Fruit fly (Drosophila melanogaster) Kc167 (cell line): ENCODE data around the gene CG7080.
"Not testable (repeated sequence)": the region's sequence is repeated elsewhere in the genome, so short reads cannot be mapped to it uniquely, and the experiment has no call there.

Experiments
- Myc ChIP-seq: fragments of >200 bp; optimal IDR thresholded peaks from 2 replicates; lab custom pipeline; 2017; ENCODE audit warnings: missing external identifiers
- Sin3A ChIP-seq: fragments of >200 bp; optimal IDR thresholded peaks from 2 replicates; lab custom pipeline; 2018; ENCODE audit warnings: missing external identifiers
- h ChIP-seq: fragments of >200 bp; optimal IDR thresholded peaks from 3 replicates; lab custom pipeline; 2018; ENCODE audit warnings: missing external identifiers
- insv ChIP-seq: fragments of >200 bp; optimal IDR thresholded peaks from 3 replicates; lab custom pipeline; 2018; ENCODE audit warnings: missing external identifiers
- psq ChIP-seq: fragments of >200 bp; optimal IDR thresholded peaks from 2 replicates; lab custom pipeline; 2017; ENCODE audit warnings: missing external identifiers
- ttk ChIP-seq: sonication (Bioruptor generic); optimal IDR thresholded peaks from 2 replicates; lab custom pipeline; 2017; ENCODE audit warnings: missing external identifiers

CG7080 gene

DNA sequence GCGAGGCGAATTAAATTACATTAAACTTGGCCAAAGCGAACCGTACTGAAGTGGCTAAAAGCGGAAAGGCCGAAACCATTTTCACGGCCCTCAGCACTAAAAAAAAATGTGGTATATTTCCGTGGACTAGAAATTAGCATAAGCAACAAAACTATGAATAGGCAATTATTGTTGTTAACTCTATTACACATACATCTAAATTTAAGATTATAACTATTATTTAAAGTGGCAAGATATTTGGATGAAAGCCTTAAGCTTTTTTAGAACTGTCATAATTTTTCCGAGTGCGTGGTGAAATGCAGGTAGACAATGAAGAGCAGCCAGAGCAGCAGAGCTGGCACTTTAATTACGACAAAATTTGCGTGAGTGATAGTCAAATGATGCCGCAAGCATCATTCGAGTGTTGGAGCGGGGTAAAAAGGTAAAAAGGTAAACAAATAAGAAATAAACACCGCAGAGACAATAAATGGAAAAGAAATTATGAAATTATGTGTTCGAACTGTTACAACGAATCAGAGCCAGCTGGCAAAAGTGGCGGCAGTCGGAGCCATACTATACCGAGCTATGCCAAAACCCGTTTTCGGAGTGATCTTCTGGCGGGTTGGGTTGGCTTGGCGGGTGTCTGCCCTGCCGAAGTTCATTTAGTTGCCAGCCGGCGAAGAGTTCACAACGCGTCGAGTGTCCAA lies at the start of gene CG7080:
Gene CG7080 (plus strand): TSS at position 636 of the 686 bp plus-strand sequence.
- TF ChIP-seq ttk (no peak), psq (lab: Kevin White, UChicago) (no peak), insv (lab: Kevin White, UChicago) (no peak), Myc (lab: Kevin White, UChicago) (no peak), Sin3A (no peak), h (lab: Kevin White, UChicago) (no peak)

DNA sequence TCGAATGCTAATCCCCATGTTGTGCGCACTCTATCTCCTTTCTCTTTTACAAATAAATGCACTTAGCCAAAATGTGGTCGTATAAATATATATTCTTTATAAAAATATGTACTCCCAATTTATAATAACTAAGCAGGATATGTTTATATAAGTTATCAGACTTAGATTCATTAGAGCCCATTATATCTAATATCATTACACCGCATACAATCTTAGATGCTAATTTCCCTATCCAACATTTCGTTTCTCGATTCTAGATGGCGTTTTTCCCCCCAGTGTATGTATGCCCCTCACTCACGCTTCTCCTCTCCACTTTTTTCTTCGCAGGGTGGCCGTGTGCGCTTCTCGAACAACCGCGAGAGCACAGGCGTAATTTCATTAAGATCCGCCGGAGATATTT lies 41.6 kb upstream of the CG7080 start:
- no peak for TF ChIP-seq psq (lab: Kevin White, UChicago)
- TF ChIP-seq ttk: no peak
- TF ChIP-seq Myc (lab: Kevin White, UChicago): no peak
- TF ChIP-seq Sin3A: no peak
- no peak for TF ChIP-seq h (lab: Kevin White, UChicago)
- no peak for TF ChIP-seq insv (lab: Kevin White, UChicago)

DNA sequence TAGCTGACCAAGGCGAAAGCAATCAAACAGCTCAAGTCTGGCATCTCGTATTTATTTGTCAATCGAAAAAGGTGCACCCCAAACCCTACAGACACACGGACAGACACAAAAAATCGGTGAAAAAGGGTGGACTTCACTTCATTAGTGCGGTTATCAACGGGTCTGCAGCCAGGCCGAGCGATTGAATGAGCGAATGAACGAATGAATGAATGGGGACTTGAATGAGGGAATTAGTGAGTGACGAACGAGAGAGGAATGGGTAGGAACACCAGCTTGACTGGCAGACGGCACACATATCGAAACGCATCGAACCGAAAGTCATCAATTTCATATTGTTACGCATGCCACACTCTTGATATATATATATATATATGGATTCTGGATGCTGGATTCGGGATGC lies 40.8 kb upstream of the CG7080 start:
- TF ChIP-seq Myc (lab: Kevin White, UChicago) (no peak), ttk (no peak), h (lab: Kevin White, UChicago) (no peak), insv (lab: Kevin White, UChicago) (no peak), psq (lab: Kevin White, UChicago) (no peak), Sin3A (no peak)

DNA sequence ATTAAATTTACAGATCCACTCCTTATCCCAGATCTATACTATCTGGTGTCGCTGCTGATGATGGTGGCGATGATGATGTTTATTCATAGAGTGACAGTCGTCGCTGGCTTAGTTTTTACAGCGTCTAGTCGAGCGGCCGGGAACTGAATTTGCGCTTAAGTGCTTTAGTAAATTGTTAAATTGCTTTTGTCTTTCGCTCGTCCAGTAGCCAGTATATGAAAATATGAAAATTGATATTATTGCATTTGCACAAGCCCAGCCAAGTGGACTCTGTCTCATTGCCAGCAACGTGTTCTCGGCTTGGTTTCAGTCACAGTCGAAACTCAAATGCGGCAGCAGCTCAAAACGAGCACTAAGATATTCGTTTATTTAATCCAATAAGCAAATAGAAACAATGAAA lies 30.6 kb upstream of the CG7080 start, which contains the start of gene CG7084:
Gene CG7084 (plus strand): TSS at position 301 of the 400 bp plus-strand sequence.
- not testable (repeated sequence) for TF ChIP-seq ttk; Myc (lab: Kevin White, UChicago); insv (lab: Kevin White, UChicago)

DNA sequence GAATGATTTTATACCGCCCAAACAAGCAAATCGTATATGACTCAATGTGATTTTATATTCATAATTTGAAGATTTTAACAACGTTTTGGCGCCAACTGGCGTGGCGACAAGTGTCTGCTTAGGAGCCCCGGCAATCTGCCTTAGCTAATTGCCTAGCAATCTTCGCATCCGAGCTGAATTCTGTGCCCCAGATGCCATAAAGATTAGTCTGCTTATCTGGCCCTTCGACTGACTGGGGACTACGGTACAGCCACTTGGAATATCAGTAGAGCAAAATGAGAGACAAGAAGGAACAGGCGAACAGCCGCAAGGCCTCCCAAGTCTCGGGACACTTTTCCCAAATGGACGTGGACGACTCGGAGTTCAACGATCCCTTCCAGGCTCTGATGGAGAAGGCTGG lies 29.0 kb upstream of the CG7080 start:
- TF ChIP-seq Myc (lab: Kevin White, UChicago) (no peak), insv (lab: Kevin White, UChicago) (no peak), ttk (no peak), h (lab: Kevin White, UChicago) (no peak), Sin3A (no peak), psq (lab: Kevin White, UChicago) (no peak)

DNA sequence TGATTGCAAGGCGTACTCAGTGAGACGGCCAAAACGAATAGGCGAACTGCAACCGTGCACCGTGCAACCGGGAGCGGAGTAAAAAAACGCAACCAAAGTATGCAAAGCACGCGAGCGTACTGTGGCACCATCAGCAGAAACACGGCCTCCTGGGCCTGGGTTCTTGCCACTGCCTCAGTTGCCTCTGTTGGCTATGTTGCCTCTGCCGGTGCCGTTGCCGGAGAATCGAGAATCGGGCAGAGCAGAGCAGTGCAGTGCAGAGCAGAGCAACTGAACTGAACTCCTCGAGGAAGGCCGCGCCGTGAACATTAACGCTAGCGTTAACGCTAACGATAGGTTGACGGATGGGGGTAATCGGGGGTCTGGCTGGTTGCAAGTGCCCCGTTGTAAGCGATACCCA lies 5.1 kb upstream of the CG7080 start, which contains the start of gene CG34377:
Gene CG34377 (minus strand): TSS at position 101 of the 400 bp plus-strand sequence.
- no peak for TF ChIP-seq Myc (lab: Kevin White, UChicago)
- TF ChIP-seq ttk: no peak
- TF ChIP-seq insv (lab: Kevin White, UChicago): no peak
- no peak for TF ChIP-seq Sin3A
- no peak for TF ChIP-seq psq (lab: Kevin White, UChicago)
- no peak for TF ChIP-seq h (lab: Kevin White, UChicago)

DNA sequence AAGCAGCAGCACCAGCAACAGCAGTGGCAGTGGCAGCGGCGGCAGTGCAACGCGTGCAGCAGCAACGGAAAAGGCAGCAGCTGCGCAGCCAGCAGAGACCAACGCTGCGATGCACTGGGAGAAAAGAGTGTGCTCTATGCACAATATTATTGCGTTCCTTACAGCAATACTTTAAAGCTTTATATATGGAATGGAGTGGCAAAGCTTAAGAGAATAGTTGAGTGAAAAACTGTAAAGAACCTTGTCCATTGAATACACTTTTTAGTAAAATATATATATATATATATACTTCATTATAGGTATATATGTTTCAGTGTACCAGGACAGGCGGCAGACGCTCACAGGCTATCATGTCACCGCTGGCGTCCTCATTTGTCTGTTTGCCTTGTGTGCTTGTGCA lies 4.4 kb upstream of the CG7080 start:
- TF ChIP-seq Sin3A: no peak

DNA sequence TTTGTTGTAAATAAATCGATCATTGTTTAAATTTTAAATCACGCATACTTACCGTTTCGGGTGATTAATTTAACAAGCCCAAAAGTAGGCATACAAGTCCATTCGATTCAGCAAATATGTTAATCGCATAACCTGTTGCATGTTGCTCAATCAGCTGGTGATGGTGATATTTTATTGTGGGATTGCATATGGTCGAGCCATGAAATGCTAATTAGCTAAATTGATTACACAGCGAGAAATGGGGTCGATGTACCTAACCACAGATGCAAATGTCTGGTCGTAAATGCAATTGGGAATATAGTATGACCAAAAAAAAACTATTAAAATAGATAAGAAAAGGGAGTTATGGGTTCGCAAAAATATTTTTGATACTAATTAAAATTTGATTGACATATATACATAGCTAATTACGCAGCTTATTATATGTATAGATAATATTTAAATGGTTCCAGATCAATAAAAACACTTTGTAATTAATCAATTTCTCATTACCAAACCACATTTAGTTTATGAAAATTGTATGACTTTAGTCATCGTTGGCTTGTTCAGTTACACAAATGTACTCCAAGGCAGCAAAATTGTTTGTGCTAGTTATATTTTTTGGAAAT lies 1.5 kb downstream of the CG7080 start, which contains the start of gene CG33721:
Gene CG33721 (plus strand): TSS at position 558 of the 608 bp plus-strand sequence.
- TF ChIP-seq Sin3A: no peak
- no peak for TF ChIP-seq ttk
- TF ChIP-seq insv (lab: Kevin White, UChicago): no peak
- TF ChIP-seq Myc (lab: Kevin White, UChicago): no peak
- TF ChIP-seq psq (lab: Kevin White, UChicago): no peak
- no peak for TF ChIP-seq h (lab: Kevin White, UChicago)

DNA sequence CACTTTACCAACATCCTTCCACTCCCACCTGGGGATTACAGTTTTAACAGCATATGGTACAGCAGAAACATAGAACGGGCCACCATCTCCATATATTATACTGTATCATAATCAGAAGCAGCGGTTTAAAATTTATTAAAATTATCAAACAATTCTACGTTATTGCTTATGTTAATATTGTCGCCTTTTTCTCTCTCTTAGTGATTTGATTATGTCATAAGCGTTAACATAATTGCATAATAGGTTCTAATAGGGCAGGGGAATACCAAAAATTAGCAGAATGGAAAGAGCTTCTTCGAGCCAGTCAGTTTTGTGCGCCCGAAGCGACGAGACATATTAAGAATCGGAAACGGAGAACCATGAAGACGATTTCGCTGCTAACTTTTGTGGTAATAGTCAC lies 2.6 kb downstream of the CG7080 start, which contains the start of gene CG13862:
Gene CG13862 (plus strand): TSS at position 301 of the 400 bp plus-strand sequence.
- no peak for TF ChIP-seq psq (lab: Kevin White, UChicago)
- TF ChIP-seq insv (lab: Kevin White, UChicago): no peak
- no peak for TF ChIP-seq ttk

DNA sequence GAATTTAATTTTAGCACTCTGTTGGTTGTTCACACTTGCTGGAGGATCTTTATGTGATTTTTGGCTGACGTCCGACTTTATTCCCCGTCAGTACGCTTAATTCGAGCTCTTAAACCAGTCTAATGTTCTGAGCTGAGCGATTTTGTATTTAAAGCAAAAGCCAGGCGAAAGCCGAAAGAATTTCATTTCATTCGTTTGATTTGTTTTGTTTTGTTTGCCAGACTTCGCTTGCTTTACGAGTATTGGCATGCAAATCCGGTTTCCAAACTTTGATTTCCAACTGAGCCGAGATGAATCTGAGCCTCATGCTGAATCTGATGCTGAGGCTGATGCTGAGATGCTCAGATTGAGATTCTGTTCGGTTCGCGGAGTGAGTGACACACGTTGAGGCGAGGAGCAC lies 5.0 kb downstream of the CG7080 start, which contains the start of gene CG5391:
Gene CG5391 (minus strand): TSS at position 101 of the 400 bp plus-strand sequence.
- TF ChIP-seq Myc (lab: Kevin White, UChicago): no peak
- TF ChIP-seq insv (lab: Kevin White, UChicago): no peak
- no peak for TF ChIP-seq ttk
- TF ChIP-seq Sin3A: no peak
- no peak for TF ChIP-seq psq (lab: Kevin White, UChicago)
- no peak for TF ChIP-seq h (lab: Kevin White, UChicago)

DNA sequence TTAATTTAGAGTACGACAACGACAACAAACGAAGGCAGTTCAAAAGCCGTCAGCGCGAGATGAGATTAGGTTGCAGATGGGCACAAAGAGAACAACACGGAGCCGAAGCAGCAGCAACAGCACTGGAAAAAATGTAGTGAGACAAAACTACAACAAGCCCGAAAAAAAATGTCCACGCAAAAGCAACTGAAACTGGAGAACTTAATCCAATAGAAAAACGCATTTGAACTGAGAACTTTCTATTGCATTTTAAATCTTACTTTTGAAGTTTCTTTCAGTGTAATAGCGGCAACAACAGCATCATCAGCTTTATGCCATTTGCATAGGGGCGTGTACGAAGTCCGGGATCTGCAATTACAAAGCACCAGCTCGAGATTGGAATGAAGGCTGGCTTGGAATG lies 10.4 kb downstream of the CG7080 start:
- TF ChIP-seq insv (lab: Kevin White, UChicago) (no peak), Sin3A (no peak), h (lab: Kevin White, UChicago) (no peak), ttk (no peak), Myc (lab: Kevin White, UChicago) (no peak), psq (lab: Kevin White, UChicago) (no peak)

DNA sequence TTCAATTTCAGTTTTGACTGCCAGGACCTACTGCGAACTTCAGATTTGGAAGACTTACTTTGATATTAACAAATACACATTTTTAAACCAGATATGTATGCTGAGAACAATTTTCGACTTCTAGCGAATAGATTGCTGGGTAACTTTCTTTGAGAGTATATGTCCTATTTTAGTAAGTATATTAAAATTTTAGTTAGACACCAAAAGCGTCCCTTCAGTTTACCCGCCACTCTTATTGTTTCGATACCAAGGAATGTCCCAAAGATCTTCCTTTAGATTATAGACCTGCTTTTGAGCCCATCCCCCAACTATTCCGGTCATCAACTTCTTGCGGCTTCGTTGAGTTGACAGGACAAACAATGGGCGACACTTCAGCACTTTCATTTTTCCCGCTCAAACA lies 11.1 kb downstream of the CG7080 start, which contains the start of gene CG5388:
Gene CG5388 (minus strand): TSS at position 101 of the 400 bp plus-strand sequence.
- no peak for TF ChIP-seq h (lab: Kevin White, UChicago)
- TF ChIP-seq ttk: no peak

DNA sequence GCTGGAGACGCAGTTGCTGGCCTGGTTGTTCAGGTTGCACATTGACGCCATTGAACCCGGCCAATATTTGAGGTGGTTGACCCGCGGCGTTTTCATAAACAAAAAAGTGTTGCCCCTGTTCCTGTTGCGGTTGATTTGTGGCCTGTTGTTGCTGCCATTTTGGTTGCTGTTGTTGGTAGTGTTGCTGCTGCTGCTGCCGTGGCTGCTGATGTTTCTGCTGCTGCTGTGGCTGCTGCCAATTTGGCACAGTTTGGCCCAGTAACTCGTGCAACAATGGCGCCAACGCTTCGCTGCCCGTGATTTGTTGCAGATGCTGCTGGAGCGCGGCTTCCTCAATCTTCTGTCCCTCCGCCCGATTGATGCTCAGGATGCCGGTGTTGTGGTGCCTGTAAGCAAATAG lies 12.6 kb downstream of the CG7080 start:
- no peak for TF ChIP-seq ttk
- no peak for TF ChIP-seq insv (lab: Kevin White, UChicago)
- TF ChIP-seq Myc (lab: Kevin White, UChicago): no peak
- TF ChIP-seq Sin3A: no peak
- no peak for TF ChIP-seq psq (lab: Kevin White, UChicago)
- TF ChIP-seq h (lab: Kevin White, UChicago): no peak
